Fruit fly (Drosophila melanogaster) whole organism, prepupa: ENCODE results near the gene Osi8.

Source experiments
- Blimp-1 ChIP-seq: fragments of 200-800 bp; sonication (Bioruptor generic); optimal IDR thresholded peaks from 3 replicates; lab custom pipeline; 2017; ENCODE audit warnings: missing biosample characterization, missing genetic modification characterization, mild to moderate bottlenecking, moderate library complexity, missing genetic modification reagents
- CG10631 ChIP-seq: fragments of 200-800 bp; sonication (Bioruptor generic); optimal IDR thresholded peaks from 2 replicates; lab custom pipeline; 2016; ENCODE audit warnings: missing biosample characterization, missing genetic modification characterization
- CG10669 ChIP-seq: fragments of 200-800 bp; sonication (Bioruptor generic); optimal IDR thresholded peaks from 3 replicates; lab custom pipeline; 2018; ENCODE audit warnings: missing biosample characterization, mild to moderate bottlenecking, missing genetic modification characterization, moderate library complexity
- CG11294 ChIP-seq: fragments of 200-800 bp; sonication (Bioruptor generic); IDR thresholded peaks from 2 replicates; pipeline ENCODE4 v1.3.6; 2022; ENCODE audit warnings: missing biosample characterization, missing genetic modification characterization
- CG11902 ChIP-seq: fragments of 200-800 bp; sonication (Bioruptor generic); optimal IDR thresholded peaks from 3 replicates; lab custom pipeline; 2016; ENCODE audit warnings: missing biosample characterization, missing genetic modification characterization
- CG15336 ChIP-seq: fragments of 200-800 bp; sonication (Bioruptor generic); IDR thresholded peaks from 2 replicates; pipeline ENCODE4 v1.3.6; 2022; ENCODE audit warnings: missing biosample characterization, missing genetic modification characterization
- CG1621 ChIP-seq: fragments of 200-800 bp; sonication (Bioruptor generic); optimal IDR thresholded peaks from 3 replicates; lab custom pipeline; 2018; ENCODE audit warnings: missing biosample characterization, mild to moderate bottlenecking, missing genetic modification characterization
- CG16779 ChIP-seq: fragments of 200-800 bp; sonication (Bioruptor generic); optimal IDR thresholded peaks from 3 replicates; lab custom pipeline; 2017; ENCODE audit warnings: missing biosample characterization, mild to moderate bottlenecking, missing genetic modification characterization
- CG31627 ChIP-seq: fragments of 200-800 bp; sonication (Bioruptor generic); optimal IDR thresholded peaks from 3 replicates; lab custom pipeline; 2016; ENCODE audit warnings: missing biosample characterization, missing genetic modification characterization
- CG32006 ChIP-seq: fragments of 200-800 bp; sonication (Bioruptor generic); optimal IDR thresholded peaks from 3 replicates; lab custom pipeline; 2017; ENCODE audit warnings: missing biosample characterization, mild to moderate bottlenecking, missing genetic modification characterization
- CG3919 ChIP-seq: fragments of 200-800 bp; sonication (Bioruptor generic); optimal IDR thresholded peaks from 3 replicates; lab custom pipeline; 2016; ENCODE audit warnings: missing biosample characterization, missing genetic modification characterization
- CG4318 ChIP-seq: fragments of 200-800 bp; sonication (Bioruptor generic); optimal IDR thresholded peaks from 3 replicates; lab custom pipeline; 2017; ENCODE audit warnings: missing biosample characterization, mild to moderate bottlenecking, missing genetic modification characterization
- CG6163 ChIP-seq: fragments of 200-800 bp; sonication (Bioruptor generic); IDR thresholded peaks from 3 replicates; pipeline ENCODE4 v1.3.6; 2022; ENCODE audit warnings: missing biosample characterization, missing genetic modification characterization
- CG6792 ChIP-seq: fragments of 200-800 bp; sonication (Bioruptor generic); optimal IDR thresholded peaks from 3 replicates; lab custom pipeline; 2016; ENCODE audit warnings: missing biosample characterization, missing genetic modification characterization
- CG6808 ChIP-seq: fragments of 200-800 bp; sonication (Bioruptor generic); optimal IDR thresholded peaks from 3 replicates; lab custom pipeline; 2017; ENCODE audit warnings: missing biosample characterization, missing genetic modification characterization, mild to moderate bottlenecking, moderate library complexity, missing genetic modification reagents
- CG6854 ChIP-seq: fragments of 200-800 bp; sonication (Bioruptor generic); optimal IDR thresholded peaks from 2 replicates; lab custom pipeline; 2017; ENCODE audit warnings: missing biosample characterization, mild to moderate bottlenecking, missing genetic modification characterization
- CG7368 ChIP-seq: fragments of 200-800 bp; sonication (Bioruptor generic); optimal IDR thresholded peaks from 3 replicates; lab custom pipeline; 2016; ENCODE audit warnings: missing biosample characterization, missing genetic modification characterization
- CG8319 ChIP-seq: fragments of 200-800 bp; sonication (Bioruptor generic); optimal IDR thresholded peaks from 3 replicates; lab custom pipeline; 2016; ENCODE audit warnings: missing biosample characterization, missing genetic modification characterization
- CG8632 ChIP-seq: fragments of 200-800 bp; sonication (Bioruptor generic); optimal IDR thresholded peaks from 3 replicates; lab custom pipeline; 2016; ENCODE audit warnings: missing biosample characterization, missing genetic modification characterization
- Eip78C ChIP-seq: fragments of 200-800 bp; sonication (Bioruptor generic); peaks from one replicate; lab custom pipeline; 2016; ENCODE audit warnings: missing biosample characterization, missing genetic modification characterization
- Eip93F ChIP-seq: fragments of 200-800 bp; sonication (Bioruptor generic); optimal IDR thresholded peaks from 2 replicates; lab custom pipeline; 2016; ENCODE audit warnings: missing biosample characterization, mild to moderate bottlenecking, missing genetic modification characterization
- Gug ChIP-seq: fragments of 200-800 bp; sonication (Bioruptor generic); IDR thresholded peaks from 2 replicates; pipeline ENCODE4 v1.3.6; 2022; ENCODE audit warnings: missing biosample characterization, missing genetic modification characterization
- Hr38 ChIP-seq: sonication (Bioruptor generic); optimal IDR thresholded peaks from 2 replicates; lab custom pipeline; 2016; ENCODE audit warnings: missing biosample characterization, missing genetic modification characterization
- Hr39 ChIP-seq: fragments of 200-800 bp; sonication (Bioruptor generic); optimal IDR thresholded peaks from 2 replicates; lab custom pipeline; 2016; ENCODE audit warnings: missing biosample characterization, missing genetic modification characterization
- Hr4 ChIP-seq: fragments of 200-800 bp; sonication (Bioruptor generic); optimal IDR thresholded peaks from 3 replicates; lab custom pipeline; 2016; ENCODE audit warnings: missing biosample characterization, missing genetic modification characterization
- Lpt ChIP-seq: fragments of 200-800 bp; sonication (Bioruptor generic); optimal IDR thresholded peaks from 3 replicates; lab custom pipeline; 2016; ENCODE audit warnings: missing biosample characterization, missing genetic modification characterization
- OdsH ChIP-seq: fragments of 200-800 bp; sonication (Bioruptor generic); optimal IDR thresholded peaks from 3 replicates; lab custom pipeline; 2016; ENCODE audit warnings: missing biosample characterization, missing genetic modification characterization
- Smox ChIP-seq: fragments of 200-800 bp; sonication (Bioruptor generic); optimal IDR thresholded peaks from 3 replicates; lab custom pipeline; 2016; ENCODE audit warnings: missing biosample characterization, missing genetic modification characterization
- Sox102F ChIP-seq: fragments of 200-800 bp; sonication (Bioruptor generic); optimal IDR thresholded peaks from 2 replicates; lab custom pipeline; 2016; ENCODE audit warnings: missing biosample characterization, mild to moderate bottlenecking, missing genetic modification characterization
- Sox14 ChIP-seq: fragments of 200-800 bp; sonication (Bioruptor generic); optimal IDR thresholded peaks from 3 replicates; lab custom pipeline; 2016; ENCODE audit warnings: missing biosample characterization, missing genetic modification characterization
- achi ChIP-seq: fragments of 200-800 bp; sonication (Bioruptor generic); optimal IDR thresholded peaks from 3 replicates; lab custom pipeline; 2016; ENCODE audit warnings: missing biosample characterization, missing genetic modification characterization
- cyc ChIP-seq: fragments of 200-800 bp; sonication (Bioruptor generic); optimal IDR thresholded peaks from 3 replicates; lab custom pipeline; 2016; ENCODE audit warnings: missing biosample characterization, missing genetic modification characterization
- dac ChIP-seq: fragments of 200-800 bp; sonication (Bioruptor generic); optimal IDR thresholded peaks from 2 replicates; lab custom pipeline; 2017; ENCODE audit warnings: missing biosample characterization, mild to moderate bottlenecking, missing genetic modification characterization
- dsx ChIP-seq: fragments of 200-800 bp; optimal IDR thresholded peaks from 3 replicates; lab custom pipeline; 2019; ENCODE audit warnings: missing biosample characterization, mild to moderate bottlenecking, missing genetic modification characterization, moderate library complexity; ENCODE audit not compliant: poor library complexity, severe bottlenecking
- eg ChIP-seq: fragments of 200-800 bp; sonication (Bioruptor generic); IDR thresholded peaks from 3 replicates; pipeline ENCODE4 v1.3.6; 2022; ENCODE audit warnings: missing biosample characterization, missing genetic modification characterization
- fd59A ChIP-seq: fragments of 200-800 bp; sonication (Bioruptor generic); optimal IDR thresholded peaks from 2 replicates; lab custom pipeline; 2017; ENCODE audit warnings: missing biosample characterization, mild to moderate bottlenecking, missing genetic modification characterization, missing genetic modification reagents
- fkh ChIP-seq: fragments of 200-800 bp; sonication (Bioruptor generic); optimal IDR thresholded peaks from 3 replicates; lab custom pipeline; 2017; ENCODE audit warnings: missing biosample characterization, mild to moderate bottlenecking, missing genetic modification characterization, moderate library complexity
- lz ChIP-seq: fragments of 200-800 bp; sonication (Bioruptor generic); optimal IDR thresholded peaks from 3 replicates; lab custom pipeline; 2016; ENCODE audit warnings: missing biosample characterization, missing genetic modification characterization
- net ChIP-seq: fragments of 200-800 bp; sonication (Bioruptor generic); optimal IDR thresholded peaks from 3 replicates; lab custom pipeline; 2016; ENCODE audit warnings: missing biosample characterization, missing genetic modification characterization
- pdm3 ChIP-seq: fragments of 200-800 bp; sonication (Bioruptor generic); optimal IDR thresholded peaks from 3 replicates; lab custom pipeline; 2016; ENCODE audit warnings: missing biosample characterization, missing genetic modification characterization
- salr ChIP-seq, 2 experiments: fragments of 200-800 bp; sonication (Bioruptor generic); optimal IDR thresholded peaks; 3 replicates each; lab custom pipeline; 2016 to 2018; ENCODE audit warnings: missing biosample characterization in 2 of 2, missing genetic modification characterization in 2 of 2, mild to moderate bottlenecking in 1 of 2
- spab ChIP-seq: fragments of 200-800 bp; sonication (Bioruptor generic); optimal IDR thresholded peaks from 2 replicates; lab custom pipeline; 2017; ENCODE audit warnings: missing biosample characterization, mild to moderate bottlenecking, missing genetic modification characterization, missing genetic modification reagents
- ss ChIP-seq, 2 experiments: fragments of 200-800 bp; sonication (Bioruptor generic); optimal IDR thresholded peaks; 2 replicates in 1 of 2; 3 replicates in 1 of 2; lab custom pipeline; 2017 to 2018; ENCODE audit warnings: mild to moderate bottlenecking in 2 of 2, missing biosample characterization in 2 of 2, missing genetic modification characterization in 2 of 2, moderate library complexity in 1 of 2
- svp ChIP-seq: fragments of 200-800 bp; sonication (Bioruptor generic); peaks from one replicate; lab custom pipeline; 2016; ENCODE audit warnings: missing biosample characterization, missing genetic modification characterization
- topi ChIP-seq: fragments of 200-800 bp; sonication (Bioruptor generic); optimal IDR thresholded peaks from 3 replicates; lab custom pipeline; 2016; ENCODE audit warnings: missing biosample characterization, missing genetic modification characterization
- vri ChIP-seq: fragments of 200-800 bp; sonication (Bioruptor generic); optimal IDR thresholded peaks from 3 replicates; lab custom pipeline; 2016; ENCODE audit warnings: missing biosample characterization, mild to moderate bottlenecking, missing genetic modification characterization

Osi8 gene

dm6 chr3R:6222119-6222518 lies 32.9 kb upstream of the Osi8 start (continued):
- no peak for TF ChIP-seq CG8319 (GFP tag; lab: Kevin White, UChicago)
- no peak for TF ChIP-seq ss (GFP tag; optimal IDR thresholded peaks at IDR 0.05; lab: Kevin White, UChicago)
- no peak for TF ChIP-seq pdm3
- TF ChIP-seq CG10631 (GFP tag; lab: Kevin White, UChicago): no peak
- no peak for TF ChIP-seq CG31627
- TF ChIP-seq fkh (GFP tag; lab: Kevin White, UChicago): no peak
- TF ChIP-seq spab (GFP tag; lab: Kevin White, UChicago): no peak
- no peak for TF ChIP-seq CG6808
- 0 out of 2 replicates have a peak, but pooled peaks have one; percentile 25 for TF ChIP-seq CG15336
- no peak for TF ChIP-seq fd59A (GFP tag; lab: Kevin White, UChicago)
- TF ChIP-seq OdsH (GFP tag; lab: Kevin White, UChicago): peak; percentile 10
- TF ChIP-seq CG1621 (tag; lab: Kevin White, UChicago): no peak
- no peak for TF ChIP-seq Sox14 (GFP tag; lab: Kevin White, UChicago)
- no peak for TF ChIP-seq Smox (GFP tag; lab: Kevin White, UChicago)
- no peak for TF ChIP-seq dac (GFP tag; lab: Kevin White, UChicago)
- TF ChIP-seq cyc (GFP tag; lab: Kevin White, UChicago): no peak
- TF ChIP-seq Eip93F (GFP tag; lab: Kevin White, UChicago): no peak
- no peak for TF ChIP-seq CG16779
- no peak for TF ChIP-seq Gug
- TF ChIP-seq CG8632 (GFP tag; lab: Kevin White, UChicago): peak; percentile 5
- TF ChIP-seq CG32006 (GFP tag; lab: Kevin White, UChicago): peak; percentile 77
- TF ChIP-seq CG6854: no peak
- TF ChIP-seq CG4318 (GFP tag; lab: Kevin White, UChicago): peak; percentile 66
- TF ChIP-seq Lpt (GFP tag; lab: Kevin White, UChicago): no peak
- peak in 1 of 2 experiments; percentile 21 for TF ChIP-seq salr (GFP tag; optimal IDR thresholded peaks at IDR 0.05; lab: Kevin White, UChicago)
- peak; percentile 26 for TF ChIP-seq Hr4
- TF ChIP-seq Hr38 (GFP tag; lab: Kevin White, UChicago): no peak
- TF ChIP-seq Blimp-1 (GFP tag; lab: Kevin White, UChicago): no peak
- no peak for TF ChIP-seq CG6163
- no peak for TF ChIP-seq CG10669 (GFP tag; lab: Kevin White, UChicago)
- TF ChIP-seq vri (GFP tag; lab: Kevin White, UChicago): no peak
- no peak for TF ChIP-seq CG11902 (GFP tag; lab: Kevin White, UChicago)
- TF ChIP-seq CG7368 (GFP tag; lab: Kevin White, UChicago): no peak
- TF ChIP-seq CG3919 (GFP tag; lab: Kevin White, UChicago): peak; percentile 5
- TF ChIP-seq CG6792: no peak
- TF ChIP-seq svp (GFP tag; lab: Kevin White, UChicago): no peak

dm6 chr3R:6226156-6226555 lies 28.8 kb upstream of the Osi8 start:
- TF ChIP-seq Hr39 (GFP tag; lab: Kevin White, UChicago) (no peak), Gug (no peak), salr (GFP tag; optimal IDR thresholded peaks at IDR 0.05; lab: Kevin White, UChicago) (no peak), dsx (no peak), eg (no peak), CG11294 (GFP tag; lab: Robert Waterston, UW) (no peak), topi (GFP tag; lab: Kevin White, UChicago) (no peak), Blimp-1 (GFP tag; lab: Kevin White, UChicago) (peak; percentile 59), achi (GFP tag; lab: Kevin White, UChicago) (no peak), Sox102F (GFP tag; lab: Kevin White, UChicago) (no peak), svp (GFP tag; lab: Kevin White, UChicago) (no peak), CG10631 (GFP tag; lab: Kevin White, UChicago) (no peak), net (no peak), CG6163 (no peak), lz (no peak), Eip78C (peak; percentile 9), CG8319 (GFP tag; lab: Kevin White, UChicago) (no peak), CG7368 (GFP tag; lab: Kevin White, UChicago) (no peak)
